Worm (Caenorhabditis elegans) whole organism, L1 larva: ENCODE measurements around the gene C34C12.7.

ENCODE experiments used
- C04F5.9 ChIP-seq: sonication (generic microtip); optimal IDR thresholded peaks from 2 replicates; lab custom pipeline; 2016; ENCODE audit warnings: missing genetic modification characterization, missing compliant biosample characterization
- C34B4.2 ChIP-seq: sonication (generic microtip); optimal IDR thresholded peaks from 2 replicates; lab custom pipeline; 2017; ENCODE audit warnings: mild to moderate bottlenecking, missing genetic modification characterization, missing compliant biosample characterization
- F16B12.6 ChIP-seq: fragments of 150-350 bp; optimal IDR thresholded peaks from 2 replicates; lab custom pipeline; 2014; ENCODE audit warnings: missing biosample characterization, missing genetic modification characterization
- alr-1 ChIP-seq: fragments of 200-800 bp; sonication (Bioruptor generic); optimal IDR thresholded peaks from 2 replicates; lab custom pipeline; 2018; ENCODE audit warnings: borderline replicate concordance, mild to moderate bottlenecking, missing genetic modification characterization, missing compliant biosample characterization
- ama-1 ChIP-seq: fragments of 150-350 bp; optimal IDR thresholded peaks from 2 replicates; lab custom pipeline; 2014
- blmp-1 ChIP-seq: fragments of 150-350 bp; optimal IDR thresholded peaks from 2 replicates; lab custom pipeline; 2014; ENCODE audit warnings: missing biosample characterization, missing genetic modification characterization
- ceh-8 ChIP-seq: fragments of 200-800 bp; sonication (Bioruptor generic); optimal IDR thresholded peaks from 2 replicates; lab custom pipeline; 2018; ENCODE audit warnings: mild to moderate bottlenecking, missing genetic modification characterization, moderate library complexity, missing compliant biosample characterization
- ceh-82 ChIP-seq, 3 experiments: fragments of 150-350 bp in 1 of 3; sonication (generic microtip) in 2 of 3; optimal IDR thresholded peaks; 2 replicates each; lab custom pipeline; 2014 to 2017; ENCODE audit warnings: missing biosample characterization in 3 of 3, missing genetic modification characterization in 3 of 3
- ces-1 ChIP-seq: fragments of 150-350 bp; optimal IDR thresholded peaks from 2 replicates; lab custom pipeline; 2014; ENCODE audit warnings: missing biosample characterization, missing genetic modification reagents, missing genetic modification characterization
- dpl-1 ChIP-seq, 3 experiments: fragments of 150-350 bp in 2 of 3; sonication (generic microtip) in 1 of 3; optimal IDR thresholded peaks; 2 replicates each; lab custom pipeline; 2014 to 2017; ENCODE audit warnings: missing biosample characterization in 3 of 3, missing genetic modification characterization in 3 of 3, missing genetic modification reagents in 3 of 3
- efl-1 ChIP-seq, 4 experiments: fragments of 150-350 bp; optimal IDR thresholded peaks in 3 of 4; peaks in 1 of 4; 1 replicate in 1 of 4; 2 replicates in 3 of 4; lab custom pipeline; 2014; ENCODE audit warnings: missing biosample characterization in 2 of 4, missing genetic modification characterization in 2 of 4, missing genetic modification reagents in 2 of 4
- egl-13 ChIP-seq: sonication (generic microtip); optimal IDR thresholded peaks from 2 replicates; lab custom pipeline; 2016; ENCODE audit warnings: missing genotype, missing genetic modification reagents, missing genetic modification characterization, missing compliant biosample characterization
- egl-27 ChIP-seq, 2 experiments: fragments of 150-350 bp in 1 of 2; sonication (generic microtip); optimal IDR thresholded peaks; 3 replicates each; lab custom pipeline; 2017 to 2018; ENCODE audit warnings: missing biosample characterization in 2 of 2, missing genetic modification characterization in 2 of 2, missing genetic modification reagents in 2 of 2
- elt-2 ChIP-seq: sonication (generic microtip); optimal IDR thresholded peaks from 2 replicates; lab custom pipeline; 2016; ENCODE audit warnings: missing genetic modification characterization, mild to moderate bottlenecking, inconsistent platforms, missing compliant biosample characterization, missing genetic modification reagents
- fkh-10 ChIP-seq: sonication (generic microtip); optimal IDR thresholded peaks from 2 replicates; lab custom pipeline; 2017; ENCODE audit warnings: missing biosample characterization, missing genetic modification reagents, missing genetic modification characterization
- fkh-8 ChIP-seq: sonication (generic microtip); optimal IDR thresholded peaks from 2 replicates; lab custom pipeline; 2016; ENCODE audit warnings: mild to moderate bottlenecking, missing genetic modification characterization, missing compliant biosample characterization
- grh-1 ChIP-seq: fragments of 200-800 bp; sonication (Bioruptor generic); IDR thresholded peaks from 2 replicates; pipeline ENCODE4 v1.3.6; 2022; ENCODE audit warnings: missing genetic modification reagents, missing genetic modification characterization, missing compliant biosample characterization
- hlh-17 ChIP-seq: fragments of 200-800 bp; sonication (Bioruptor generic); optimal IDR thresholded peaks from 2 replicates; lab custom pipeline; 2018; ENCODE audit warnings: missing genetic modification characterization, mild to moderate bottlenecking, missing compliant biosample characterization, moderate library complexity, borderline replicate concordance
- hlh-4 ChIP-seq: sonication (generic microtip); optimal IDR thresholded peaks from 2 replicates; lab custom pipeline; 2016; ENCODE audit warnings: mild to moderate bottlenecking, missing genetic modification characterization, missing compliant biosample characterization
- isw-1 ChIP-seq: fragments of 200-800 bp; sonication (Bioruptor generic); IDR thresholded peaks from 2 replicates; pipeline ENCODE4 v1.3.6; 2022; ENCODE audit warnings: missing genetic modification characterization, missing compliant biosample characterization
- lin-13 ChIP-seq: fragments of 150-350 bp; optimal IDR thresholded peaks from 2 replicates; lab custom pipeline; 2014; ENCODE audit warnings: missing biosample characterization, missing genetic modification reagents, missing genetic modification characterization
- lin-14 ChIP-seq: fragments of 200-800 bp; sonication (Bioruptor generic); optimal IDR thresholded peaks from 2 replicates; lab custom pipeline; 2018; ENCODE audit warnings: mild to moderate bottlenecking, missing genetic modification characterization, moderate library complexity, missing compliant biosample characterization
- lin-15B ChIP-seq: fragments of 150-350 bp; sonication (generic microtip); optimal IDR thresholded peaks from 3 replicates; lab custom pipeline; 2014; ENCODE audit warnings: missing biosample characterization, missing genetic modification characterization
- lin-35 ChIP-seq, 2 experiments: fragments of 150-350 bp; optimal IDR thresholded peaks; 2 replicates each; lab custom pipeline; 2014; ENCODE audit warnings: missing biosample characterization in 2 of 2, missing genetic modification characterization in 2 of 2, missing genetic modification reagents in 2 of 2
- lir-3 ChIP-seq: sonication (generic microtip); optimal IDR thresholded peaks from 2 replicates; lab custom pipeline; 2016; ENCODE audit warnings: mild to moderate bottlenecking, missing genetic modification characterization, moderate library complexity, missing compliant biosample characterization; ENCODE audit not compliant: poor library complexity
- lsy-2 ChIP-seq, 2 experiments: fragments of 150-350 bp; optimal IDR thresholded peaks; 2 replicates each; lab custom pipeline; 2014; ENCODE audit warnings: missing biosample characterization in 2 of 2, missing genetic modification characterization in 2 of 2
- mdl-1 ChIP-seq, 2 experiments: fragments of 150-350 bp; optimal IDR thresholded peaks; 2 replicates each; lab custom pipeline; 2014 to 2017; ENCODE audit warnings: missing biosample characterization in 2 of 2, missing genetic modification characterization in 2 of 2, inconsistent platforms in 1 of 2
- mef-2 ChIP-seq: fragments of 150-350 bp; optimal IDR thresholded peaks from 2 replicates; lab custom pipeline; 2014; ENCODE audit warnings: missing biosample characterization, missing genetic modification characterization
- mep-1 ChIP-seq: fragments of 150-350 bp; optimal IDR thresholded peaks from 2 replicates; lab custom pipeline; 2014; ENCODE audit warnings: missing biosample characterization, missing genetic modification characterization
- nhr-12 ChIP-seq: sonication (generic microtip); optimal IDR thresholded peaks from 2 replicates; lab custom pipeline; 2017; ENCODE audit warnings: missing biosample characterization, missing genetic modification characterization
- nhr-237 ChIP-seq: fragments of 150-350 bp; optimal IDR thresholded peaks from 2 replicates; lab custom pipeline; 2014; ENCODE audit warnings: missing biosample characterization, missing genetic modification characterization
- nhr-28 ChIP-seq: fragments of 150-350 bp; optimal IDR thresholded peaks from 2 replicates; lab custom pipeline; 2014; ENCODE audit warnings: missing biosample characterization, missing genetic modification characterization
- nhr-47 ChIP-seq: sonication (generic microtip); optimal IDR thresholded peaks from 2 replicates; lab custom pipeline; 2016; ENCODE audit warnings: mild to moderate bottlenecking, missing genetic modification characterization, moderate library complexity, missing compliant biosample characterization
- nhr-77 ChIP-seq: fragments of 150-350 bp; optimal IDR thresholded peaks from 2 replicates; lab custom pipeline; 2014; ENCODE audit warnings: missing biosample characterization, missing genetic modification characterization
- nhr-84 ChIP-seq: sonication (generic microtip); optimal IDR thresholded peaks from 2 replicates; lab custom pipeline; 2017; ENCODE audit warnings: missing biosample characterization, missing genetic modification characterization
- nhr-85 ChIP-seq: sonication (generic microtip); peaks from one replicate; lab custom pipeline; 2016; ENCODE audit warnings: missing genetic modification characterization, inconsistent platforms, missing compliant biosample characterization
- nhr-90 ChIP-seq: sonication (generic microtip); optimal IDR thresholded peaks from 2 replicates; lab custom pipeline; 2016; ENCODE audit warnings: mild to moderate bottlenecking, missing genetic modification characterization, missing compliant biosample characterization; ENCODE audit not compliant: poor library complexity
- skn-1 ChIP-seq: fragments of 150-350 bp; optimal IDR thresholded peaks from 2 replicates; lab custom pipeline; 2014; ENCODE audit warnings: missing biosample characterization, missing genetic modification characterization
- swsn-7 ChIP-seq: sonication (generic microtip); optimal IDR thresholded peaks from 2 replicates; lab custom pipeline; 2016; ENCODE audit warnings: missing genetic modification characterization, missing compliant biosample characterization
- tbx-2 ChIP-seq: sonication (generic microtip); optimal IDR thresholded peaks from 2 replicates; lab custom pipeline; 2016; ENCODE audit warnings: missing genetic modification characterization, missing compliant biosample characterization
- unc-30 ChIP-seq: sonication (generic microtip); optimal IDR thresholded peaks from 2 replicates; lab custom pipeline; 2017; ENCODE audit warnings: missing biosample characterization, missing genetic modification characterization
- unc-62 ChIP-seq: fragments of 150-350 bp; optimal IDR thresholded peaks from 2 replicates; lab custom pipeline; 2014; ENCODE audit warnings: missing biosample characterization, missing genetic modification reagents, missing genetic modification characterization
- vab-15 ChIP-seq: sonication (generic microtip); optimal IDR thresholded peaks from 2 replicates; lab custom pipeline; 2017; ENCODE audit warnings: missing genotype, mild to moderate bottlenecking, missing genetic modification characterization, missing compliant biosample characterization
- xbp-1 ChIP-seq: sonication (generic microtip); optimal IDR thresholded peaks from 2 replicates; lab custom pipeline; 2016; ENCODE audit warnings: missing genetic modification characterization, missing compliant biosample characterization
- zag-1 ChIP-seq: fragments of 150-350 bp; optimal IDR thresholded peaks from 2 replicates; lab custom pipeline; 2014; ENCODE audit warnings: missing biosample characterization, missing genetic modification characterization
- ztf-11 ChIP-seq, 2 experiments: sonication (generic microtip); optimal IDR thresholded peaks; 2 replicates each; lab custom pipeline; 2016 to 2017; ENCODE audit warnings: missing genetic modification characterization in 2 of 2, missing biosample characterization in 1 of 2, missing compliant biosample characterization in 1 of 2

Gene C34C12.7

ce11 chrIII:3488224-3488623 is at the start of gene C34C12.7:
Gene C34C12.7, minus strand, starts transcription at chrIII:3488341.
- TF ChIP-seq lin-35 (GFP tag; optimal IDR thresholded peaks at IDR 0.05; lab: Kevin White, UChicago) (peak in 1 of 2 experiments; percentile 35), dpl-1 (GFP tag; optimal IDR thresholded peaks at IDR 0.05; lab: Kevin White, UChicago) (peak in 1 of 3 experiments; percentile 10), nhr-77 (no peak), efl-1 (optimal IDR thresholded peaks at IDR 0.05; lab: Kevin White, UChicago) (no peak), efl-1 (GFP tag; optimal IDR thresholded peaks at IDR 0.05 in 1 of 2; lab: Kevin White, UChicago) (peak; percentile 50 to 91)

ce11 chrIII:3537401-3537800 is 49.3 kb upstream of the C34C12.7 start, which contains the start of gene cfap-20:
Gene cfap-20, minus strand, starts transcription at chrIII:3537501.
- TF ChIP-seq tbx-2 (no peak), nhr-28 (tag; lab: Kevin White, UChicago) (no peak), fkh-8 (tag; lab: Kevin White, UChicago) (peak; percentile 12)

- TF ChIP-seq ceh-8 (GFP tag; lab: Kevin White, UChicago) (no peak), nhr-77 (no peak), elt-2 (no peak), unc-30 (no peak), C34B4.2 (tag; lab: Kevin White, UChicago) (no peak), hlh-17 (GFP tag; lab: Kevin White, UChicago) (no peak), skn-1 (tag; lab: Kevin White, UChicago) (no peak), egl-27 (tag; optimal IDR thresholded peaks at IDR 0.05; lab: Kevin White, UChicago) (no peak), alr-1 (tag; lab: Kevin White, UChicago) (no peak), hlh-4 (tag; lab: Kevin White, UChicago) (no peak), nhr-90 (no peak), lin-15B (tag; lab: Kevin White, UChicago) (no peak), vab-15 (tag; lab: Kevin White, UChicago) (no peak)
Observed at ce11 chrIII:3534185-3534584, 46.0 kb upstream of the C34C12.7 start.

- TF ChIP-seq isw-1 (GFP tag; lab: Robert Waterston, UW) (peak; percentile 39; the same call in 1 of the 2 replicates), F16B12.6 (tag; lab: Kevin White, UChicago) (peak; percentile 18), mep-1 (peak; percentile 82), unc-62 (GFP tag; lab: Kevin White, UChicago) (no peak), nhr-47 (tag; lab: Kevin White, UChicago) (peak; percentile 73), lin-13 (GFP tag; lab: Kevin White, UChicago) (peak; percentile 0), lin-14 (GFP tag; lab: Kevin White, UChicago) (peak; percentile 92), egl-13 (tag; lab: Kevin White, UChicago) (peak; percentile 37), tbx-2 (peak; percentile 72), mdl-1 (tag; optimal IDR thresholded peaks at IDR 0.05; lab: Kevin White, UChicago) (peak in 1 of 2 experiments; percentile 41), C04F5.9 (no peak), ces-1 (GFP tag; lab: Kevin White, UChicago) (no peak), mef-2 (tag; lab: Kevin White, UChicago) (no peak), ama-1 (lab: Kevin White, UChicago) (peak; percentile 18), efl-1 (optimal IDR thresholded peaks at IDR 0.05; lab: Kevin White, UChicago) (peak; percentile 60 to 76), efl-1 (GFP tag; optimal IDR thresholded peaks at IDR 0.05 in 1 of 2; lab: Kevin White, UChicago) (peak; percentile 12 to 78), xbp-1 (tag; lab: Kevin White, UChicago) (peak; percentile 58), swsn-7 (peak; percentile 72), ceh-82 (tag; optimal IDR thresholded peaks at IDR 0.05; lab: Kevin White, UChicago) (peak; percentile 54 to 84 (median 59)), blmp-1 (peak; percentile 52), fkh-10 (GFP tag; lab: Kevin White, UChicago) (peak; percentile 1), nhr-237 (no peak), lsy-2 (tag; optimal IDR thresholded peaks at IDR 0.05; lab: Kevin White, UChicago) (peak; percentile 61 to 77), zag-1 (tag; lab: Kevin White, UChicago) (peak; percentile 15), nhr-84 (tag; lab: Kevin White, UChicago) (no peak), ztf-11 (tag; optimal IDR thresholded peaks at IDR 0.05; lab: Kevin White, UChicago) (peak in 1 of 2 experiments; percentile 29), ceh-8 (GFP tag; lab: Kevin White, UChicago) (peak; percentile 25), lin-35 (GFP tag; optimal IDR thresholded peaks at IDR 0.05; lab: Kevin White, UChicago) (peak; percentile 62 to 68), grh-1 (GFP tag; lab: Robert Waterston, UW) (no peak), lir-3 (tag; lab: Kevin White, UChicago) (peak; percentile 19), nhr-77 (no peak), nhr-85 (tag; lab: Kevin White, UChicago) (peak; percentile 75), nhr-12 (no peak), nhr-28 (tag; lab: Kevin White, UChicago) (no peak)
Observed at ce11 chrIII:3532035-3532434, 43.9 kb upstream of the C34C12.7 start.
